Comparison of ENCODE assay signal across 3 worm cellular contexts in genomic region chrIV:7836491-7836890, ce11.
TF ChIP-seq lines count a peak whose summit lies in the region.

No protein-coding gene starts in this region.

TF ChIP-seq in whole organism, L1 larva, 84 proteins besides CTCF, POLR2A, EP300 and RAD21:
- TF ChIP-seq efl-1 (optimal IDR thresholded peaks at IDR 0.05; lab: Kevin White, UChicago) (no peak), efl-1 (GFP tag; optimal IDR thresholded peaks at IDR 0.05 in 1 of 2; lab: Kevin White, UChicago) (peak in 1 of 2 experiments; percentile 51), nhr-90 (tag; optimal IDR thresholded peaks at IDR 0.05; lab: Kevin White, UChicago; ENCODE audit: poor library complexity) (no peak), grh-1 (GFP tag; IDR thresholded peaks at IDR 0.05; lab: Robert Waterston, UW) (peak; percentile 51; the same call in 1 of the 2 replicates), blmp-1 (tag; optimal IDR thresholded peaks at IDR 0.05; lab: Kevin White, UChicago) (peak; percentile 79)
TF ChIP-seq in whole organism, L1 larva: peak in this region for 3.

TF ChIP-seq in whole organism, L2 larva, 48 proteins besides CTCF, POLR2A, EP300 and RAD21:
- TF ChIP-seq nhr-77 (tag; optimal IDR thresholded peaks at IDR 0.05; lab: Kevin White, UChicago): no peak
- no peak for TF ChIP-seq mdl-1 (tag; optimal IDR thresholded peaks at IDR 0.05; lab: Kevin White, UChicago)
- no peak for TF ChIP-seq nhr-12 (tag; optimal IDR thresholded peaks at IDR 0.05; lab: Kevin White, UChicago)
- TF ChIP-seq nhr-10 (tag; optimal IDR thresholded peaks at IDR 0.05; lab: Kevin White, UChicago): no peak
- peak; percentile 72 for TF ChIP-seq blmp-1 (tag; optimal IDR thresholded peaks at IDR 0.05; lab: Kevin White, UChicago; ENCODE audit: insufficient read depth)
- TF ChIP-seq nhr-25 (tag; optimal IDR thresholded peaks at IDR 0.05; lab: Kevin White, UChicago): peak; percentile 28
- TF ChIP-seq elt-1 (tag; optimal IDR thresholded peaks at IDR 0.05; lab: Kevin White, UChicago): no peak

TF ChIP-seq in whole organism, mixed stage, embryonic, 35 proteins besides CTCF, POLR2A, EP300 and RAD21:
- no peak for TF ChIP-seq M03D4.4 (tag; optimal IDR thresholded peaks at IDR 0.05; lab: Kevin White, UChicago)
- peak; percentile 6 for TF ChIP-seq blmp-1 (tag; optimal IDR thresholded peaks at IDR 0.05; lab: Kevin White, UChicago)

Comparison
In these comparisons a context has a peak if more than half of its experiments do, and no peak if none do; other contexts are left out.
1. Of the 22 proteins assayed by ChIP-seq in both whole organism, L1 larva and whole organism, L2 larva: peak only in whole organism, L1 larva: none; only in whole organism, L2 larva: none; in both: blmp-1; in neither: 21.